Worm (Caenorhabditis elegans) whole organism, L4 larva: Measurements from ENCODE around the gene C06C6.8.

Experiments used
- Y105C5A.15 ChIP-seq: fragments of 200-800 bp; sonication (Bioruptor generic); IDR thresholded peaks from 2 replicates; pipeline ENCODE4 v1.3.6; 2022; ENCODE audit warnings: missing genetic modification characterization, missing compliant biosample characterization
- ZK337.2 ChIP-seq: fragments of 200-800 bp; sonication (Bioruptor generic); IDR thresholded peaks from 2 replicates; pipeline ENCODE4 v1.3.6; 2022; ENCODE audit warnings: missing genetic modification reagents, missing genetic modification characterization, missing compliant biosample characterization
- aha-1 ChIP-seq: fragments of 150-350 bp; peaks from one replicate; lab custom pipeline; 2014; ENCODE audit warnings: missing biosample characterization, missing genetic modification characterization
- aly-2 ChIP-seq: sonication (generic microtip); optimal IDR thresholded peaks from 2 replicates; lab custom pipeline; 2018; ENCODE audit warnings: missing biosample characterization, missing genetic modification characterization
- attf-4 ChIP-seq: sonication (generic microtip); optimal IDR thresholded peaks from 3 replicates; lab custom pipeline; 2017; ENCODE audit warnings: missing biosample characterization, missing genetic modification characterization
- ceh-28 ChIP-seq: fragments of 150-350 bp; optimal IDR thresholded peaks from 2 replicates; lab custom pipeline; 2014; ENCODE audit warnings: missing biosample characterization, missing genetic modification reagents, missing genetic modification characterization
- ces-1 ChIP-seq: fragments of 150-350 bp; sonication (generic microtip); optimal IDR thresholded peaks from 4 replicates; lab custom pipeline; 2014; ENCODE audit warnings: missing biosample characterization, missing genetic modification reagents, missing genetic modification characterization
- ctbp-1 ChIP-seq: fragments of 200-800 bp; sonication (Bioruptor generic); IDR thresholded peaks from 2 replicates; pipeline ENCODE4 v1.3.6; 2022; ENCODE audit warnings: missing genetic modification reagents, missing genetic modification characterization, missing compliant biosample characterization
- daf-19 ChIP-seq: fragments of 200-800 bp; sonication (Bioruptor generic); conservative IDR thresholded peaks from 2 replicates; pipeline ENCODE4 v1.3.6; 2022; ENCODE audit warnings: missing genetic modification characterization, missing compliant biosample characterization
- dmd-9 ChIP-seq: fragments of 200-800 bp; sonication (Bioruptor generic); IDR thresholded peaks from 2 replicates; pipeline ENCODE4 v1.3.6; 2022; ENCODE audit warnings: missing genetic modification reagents, missing genetic modification characterization, missing compliant biosample characterization
- dpl-1 ChIP-seq: fragments of 150-350 bp; optimal IDR thresholded peaks from 2 replicates; lab custom pipeline; 2014; ENCODE audit warnings: missing biosample characterization, missing genetic modification reagents, missing genetic modification characterization
- duxl-1 ChIP-seq: sonication (generic microtip); optimal IDR thresholded peaks from 2 replicates; lab custom pipeline; 2016; ENCODE audit warnings: mild to moderate bottlenecking, missing genetic modification characterization, moderate library complexity, missing compliant biosample characterization; ENCODE audit not compliant: poor library complexity
- egl-43 ChIP-seq: fragments of 200-800 bp; sonication (Bioruptor generic); IDR thresholded peaks from 2 replicates; pipeline ENCODE4 v1.3.6; 2022; ENCODE audit warnings: missing genetic modification reagents, missing genetic modification characterization, missing compliant biosample characterization
- fos-1 ChIP-seq: fragments of 150-350 bp; optimal IDR thresholded peaks from 2 replicates; lab custom pipeline; 2014; ENCODE audit warnings: missing biosample characterization, missing genetic modification characterization
- gei-8 ChIP-seq: fragments of 200-800 bp; sonication (Bioruptor generic); optimal IDR thresholded peaks from 2 replicates; lab custom pipeline; 2018; ENCODE audit warnings: mild to moderate bottlenecking, missing genetic modification characterization, missing compliant biosample characterization
- hif-1 ChIP-seq, 2 experiments: sonication (generic microtip); optimal IDR thresholded peaks; 2 replicates each; lab custom pipeline; 2016 to 2017; ENCODE audit warnings: missing compliant biosample characterization in 2 of 2, missing genetic modification characterization in 2 of 2, missing genetic modification reagents in 2 of 2, missing genotype in 2 of 2, mild to moderate bottlenecking in 1 of 2
- lin-29 ChIP-seq: fragments of 200-800 bp; sonication (Bioruptor generic); IDR thresholded peaks from 2 replicates; pipeline ENCODE4 v1.3.6; 2022; ENCODE audit warnings: missing genetic modification reagents, missing genetic modification characterization, missing compliant biosample characterization
- mdl-1 ChIP-seq, 2 experiments: fragments of 150-350 bp in 1 of 2; sonication (generic microtip) in 1 of 2; optimal IDR thresholded peaks; 2 replicates each; lab custom pipeline; 2014 to 2017; ENCODE audit warnings: missing biosample characterization in 2 of 2, missing genetic modification characterization in 2 of 2
- mes-2 ChIP-seq: sonication (generic microtip); optimal IDR thresholded peaks from 2 replicates; lab custom pipeline; 2016; ENCODE audit warnings: missing genotype, mild to moderate bottlenecking, missing genetic modification characterization, missing compliant biosample characterization; ENCODE audit not compliant: poor library complexity, severe bottlenecking
- nhr-10 ChIP-seq: fragments of 150-350 bp; optimal IDR thresholded peaks from 2 replicates; lab custom pipeline; 2014; ENCODE audit warnings: missing biosample characterization, missing genetic modification characterization
- nhr-11 ChIP-seq: fragments of 150-350 bp; optimal IDR thresholded peaks from 2 replicates; lab custom pipeline; 2014; ENCODE audit warnings: missing biosample characterization, missing genetic modification characterization
- nhr-111 ChIP-seq: fragments of 200-800 bp; sonication (Bioruptor generic); optimal IDR thresholded peaks from 2 replicates; lab custom pipeline; 2018; ENCODE audit warnings: mild to moderate bottlenecking, missing genetic modification characterization, missing compliant biosample characterization
- nhr-28 ChIP-seq: fragments of 150-350 bp; optimal IDR thresholded peaks from 2 replicates; lab custom pipeline; 2014; ENCODE audit warnings: missing biosample characterization, missing genetic modification characterization
- nhr-41 ChIP-seq: fragments of 200-800 bp; sonication (Bioruptor generic); IDR thresholded peaks from 2 replicates; pipeline ENCODE4 v1.3.6; 2022; ENCODE audit warnings: missing genetic modification reagents, missing genetic modification characterization, missing compliant biosample characterization
- saeg-2 ChIP-seq: fragments of 200-800 bp; sonication (Bioruptor generic); IDR thresholded peaks from 2 replicates; pipeline ENCODE4 v1.3.6; 2022; ENCODE audit warnings: missing genetic modification reagents, missing genetic modification characterization, missing compliant biosample characterization
- spr-1 ChIP-seq: sonication (generic microtip); optimal IDR thresholded peaks from 2 replicates; lab custom pipeline; 2016; ENCODE audit warnings: mild to moderate bottlenecking, missing genetic modification characterization, missing compliant biosample characterization
- spr-3 ChIP-seq: fragments of 200-800 bp; sonication (Bioruptor generic); optimal IDR thresholded peaks from 2 replicates; lab custom pipeline; 2018; ENCODE audit warnings: mild to moderate bottlenecking, missing genetic modification characterization, missing compliant biosample characterization
- tag-97 ChIP-seq: fragments of 200-800 bp; sonication (Bioruptor generic); IDR thresholded peaks from 2 replicates; pipeline ENCODE4 v1.3.6; 2022; ENCODE audit warnings: missing genetic modification characterization, missing compliant biosample characterization
- tra-1 ChIP-seq: fragments of 200-800 bp; sonication (Bioruptor generic); IDR thresholded peaks from 2 replicates; pipeline ENCODE4 v1.3.6; 2022; ENCODE audit warnings: missing genetic modification reagents, missing genetic modification characterization, missing compliant biosample characterization
- unc-130 ChIP-seq: sonication (generic microtip); optimal IDR thresholded peaks from 2 replicates; lab custom pipeline; 2016; ENCODE audit warnings: missing genetic modification reagents, missing genetic modification characterization, missing compliant biosample characterization
- unc-62 ChIP-seq, 3 experiments: fragments of 150-350 bp in 1 of 3; sonication (generic microtip); optimal IDR thresholded peaks in 2 of 3; peaks in 1 of 3; 1 replicate in 1 of 3; 2 replicates in 2 of 3; lab custom pipeline; 2014 to 2017; ENCODE audit warnings: missing biosample characterization in 3 of 3, missing genetic modification characterization in 3 of 3, missing genetic modification reagents in 3 of 3, missing genotype in 1 of 3
- vab-7 ChIP-seq: fragments of 200-800 bp; sonication (Bioruptor generic); IDR thresholded peaks from 2 replicates; pipeline ENCODE4 v1.3.6; 2022; ENCODE audit warnings: missing genetic modification reagents, missing genetic modification characterization, missing compliant biosample characterization
- zfp-2 ChIP-seq: sonication (generic microtip); optimal IDR thresholded peaks from 2 replicates; lab custom pipeline; 2016; ENCODE audit warnings: mild to moderate bottlenecking, missing genetic modification characterization, missing compliant biosample characterization
- zip-2 ChIP-seq: fragments of 150-350 bp; optimal IDR thresholded peaks from 2 replicates; lab custom pipeline; 2014; ENCODE audit warnings: missing biosample characterization, missing genetic modification characterization

C06C6.8 gene

ce11 chrV:16016977-16017376, 20.0 kb downstream of the C06C6.8 start:
- TF ChIP-seq saeg-2 (GFP tag; lab: Robert Waterston, UW) = no peak
- TF ChIP-seq attf-4 (tag; lab: Kevin White, UChicago) = no peak
- TF ChIP-seq zip-2 (tag; lab: Kevin White, UChicago) = no peak
- TF ChIP-seq vab-7 = no peak
- TF ChIP-seq spr-1 (tag; lab: Kevin White, UChicago) = no peak
- peak; percentile 54 for TF ChIP-seq aha-1 (tag; lab: Kevin White, UChicago)
- no peak for TF ChIP-seq Y105C5A.15 (GFP tag; lab: Robert Waterston, UW)
- TF ChIP-seq zfp-2 = no peak

ce11 chrV:16017671-16018070, 20.7 kb downstream of the C06C6.8 start, which contains the start of gene srx-43:
TSS of gene srx-43 (plus strand) at chrV:16017971.
- TF ChIP-seq tag-97 (GFP tag; lab: Robert Waterston, UW) (no peak), ZK337.2 (GFP tag; lab: Robert Waterston, UW) (no peak), unc-62 (GFP tag; optimal IDR thresholded peaks at IDR 0.05 in 1 of 2; lab: Kevin White, UChicago) (peak in 1 of 2 experiments; percentile 74), unc-62 (tag; optimal IDR thresholded peaks at IDR 0.05; lab: Kevin White, UChicago) (no peak)

ce11 chrV:16020042-16020441, 23.1 kb downstream of the C06C6.8 start, which contains the start of gene srx-44:
TSS of gene srx-44 (plus strand) at chrV:16020342.
- no peak for TF ChIP-seq nhr-41 (GFP tag; lab: Robert Waterston, UW)
- TF ChIP-seq ZK337.2 (GFP tag; lab: Robert Waterston, UW) = no peak
- no peak for TF ChIP-seq nhr-111 (GFP tag; lab: Kevin White, UChicago)
- TF ChIP-seq ctbp-1 (GFP tag; lab: Robert Waterston, UW) = no peak
- no peak for TF ChIP-seq nhr-28
- no peak for TF ChIP-seq gei-8 (GFP tag; lab: Kevin White, UChicago)
- no peak for TF ChIP-seq Y105C5A.15 (GFP tag; lab: Robert Waterston, UW)
- TF ChIP-seq aha-1 (tag; lab: Kevin White, UChicago) = peak; percentile 38

ce11 chrV:16022600-16022999, 25.7 kb downstream of the C06C6.8 start:
- peak; percentile 63 for TF ChIP-seq unc-130
- TF ChIP-seq nhr-41 (GFP tag; lab: Robert Waterston, UW) = no peak
- TF ChIP-seq dpl-1 = peak; percentile 88
- no peak for TF ChIP-seq dmd-9 (GFP tag; lab: Robert Waterston, UW)
- TF ChIP-seq duxl-1 (tag; lab: Kevin White, UChicago) = peak; percentile 10
- TF ChIP-seq hif-1 (tag; optimal IDR thresholded peaks at IDR 0.05; lab: Kevin White, UChicago) = peak in 1 of 2 experiments; percentile 77
- 0 out of 2 replicates have a peak, but pooled peaks have one; percentile 18 for TF ChIP-seq ZK337.2 (GFP tag; lab: Robert Waterston, UW)
- TF ChIP-seq mes-2 = peak; percentile 97
- TF ChIP-seq, all 104 proteins: peak for 6

- TF ChIP-seq ceh-28 (no peak), nhr-111 (GFP tag; lab: Kevin White, UChicago) (no peak), fos-1 (no peak), nhr-11 (tag; lab: Kevin White, UChicago) (no peak), spr-3 (no peak), tra-1 (GFP tag; lab: Robert Waterston, UW) (no peak), zip-2 (tag; lab: Kevin White, UChicago) (no peak), lin-29 (GFP tag; lab: Robert Waterston, UW) (no peak), ces-1 (GFP tag; lab: Kevin White, UChicago) (no peak), daf-19 (GFP tag; lab: Robert Waterston, UW) (no peak), mdl-1 (tag; optimal IDR thresholded peaks at IDR 0.05; lab: Kevin White, UChicago) (no peak), nhr-10 (no peak), aly-2 (no peak), ctbp-1 (GFP tag; lab: Robert Waterston, UW) (no peak), egl-43 (GFP tag; lab: Robert Waterston, UW) (no peak)
- TF ChIP-seq, all 104 proteins: peak for 0
Measured at ce11 chrV:16023051-16023450, 26.1 kb downstream of the C06C6.8 start, which contains the start of gene cwc-15. TSS of gene cwc-15 (plus strand) at chrV:16023351.
